Fruit fly (Drosophila melanogaster): ENCODE measurements around the gene CG18557.
A peak's percentile ranks its signal among the peaks of the same experiment; 100 is the strongest.

dm6 chr2L:2886613-2887537 lies 41.3 kb upstream of the CG18557 start:
- TF ChIP-seq ovo (GFP tag; optimal IDR thresholded peaks at IDR 0.05): no peak
- TF ChIP-seq tj (GFP tag; optimal IDR thresholded peaks at IDR 0.05): peak; percentile 94
- TF ChIP-seq CG7045 (GFP tag; optimal IDR thresholded peaks at IDR 0.05): no peak
